Fruit fly (Drosophila melanogaster): ENCODE results near the gene Cyp4ac3.
A peak's percentile ranks its signal among the peaks of the same experiment; 100 is the strongest.

DNA sequence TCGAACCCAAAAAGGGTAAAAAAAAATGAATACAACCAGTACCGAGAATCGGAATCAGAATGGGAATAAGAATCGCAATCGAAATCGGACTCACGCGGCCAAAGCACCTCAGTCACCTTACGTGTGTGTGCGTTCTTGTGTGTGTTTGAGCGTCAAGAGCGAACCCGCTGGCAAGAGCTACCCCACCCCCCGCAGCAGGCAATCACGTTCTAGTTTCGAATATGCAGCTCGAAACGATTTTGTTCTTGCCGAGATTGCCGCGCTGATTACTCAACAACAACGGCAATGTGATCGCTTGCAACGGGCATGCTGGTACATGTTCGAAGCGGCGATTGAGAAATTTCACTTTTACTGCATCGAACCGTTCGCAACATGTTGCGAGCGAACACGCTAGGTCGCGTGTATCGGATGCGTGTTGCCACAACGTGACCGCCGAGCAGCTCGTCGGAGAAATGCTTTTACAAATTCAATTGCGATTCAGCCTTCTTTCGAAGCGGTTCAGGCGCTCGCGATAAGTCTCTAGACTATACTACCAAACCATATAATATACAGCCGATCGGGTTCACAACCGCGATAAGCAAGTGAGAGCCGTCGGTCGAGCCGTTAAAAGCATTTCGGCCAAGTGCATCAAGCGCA lies 37.1 kb downstream of the Cyp4ac3 start:
- TF ChIP-seq Hr83 (GFP tag; optimal IDR thresholded peaks at IDR 0.05; ENCODE audit: poor library complexity, severe bottlenecking), result peak; percentile 22
- TF ChIP-seq lola (GFP tag; optimal IDR thresholded peaks at IDR 0.05), result no peak
- no peak for TF ChIP-seq Dif (GFP tag; optimal IDR thresholded peaks at IDR 0.05; ENCODE audit: partially characterized antibody)
- no peak for TF ChIP-seq Abd-B (GFP tag; optimal IDR thresholded peaks at IDR 0.05)
- peak; percentile 4 for TF ChIP-seq Hnf4 (GFP tag; optimal IDR thresholded peaks at IDR 0.05)
- TF ChIP-seq sv (GFP tag; optimal IDR thresholded peaks at IDR 0.05), result no peak
- no peak for TF ChIP-seq Myc (optimal IDR thresholded peaks at IDR 0.05)
- TF ChIP-seq usp (GFP tag; optimal IDR thresholded peaks at IDR 0.05), result no peak
- no peak for TF ChIP-seq dsf (GFP tag; optimal IDR thresholded peaks at IDR 0.05; ENCODE audit: borderline replicate concordance)
- TF ChIP-seq jim (GFP tag; optimal IDR thresholded peaks at IDR 0.05), result peak; percentile 71
- TF ChIP-seq CG32264 (GFP tag; optimal IDR thresholded peaks at IDR 0.05), result no peak
- TF ChIP-seq GATAd (GFP tag; optimal IDR thresholded peaks at IDR 0.05), result no peak
- no peak for TF ChIP-seq Hr78 (GFP tag; optimal IDR thresholded peaks at IDR 0.05)

Data from whole organism, wandering third instar larva.